Worm (Caenorhabditis elegans) whole organism, L2 larva: ENCODE measurements around the gene C06A8.8.

ENCODE experiments used
- C34F6.9 ChIP-seq: fragments of 150-350 bp; optimal IDR thresholded peaks from 2 replicates; lab custom pipeline; 2014; ENCODE audit warnings: missing biosample characterization, missing genetic modification characterization
- F13H6.1 ChIP-seq: sonication (generic microtip); optimal IDR thresholded peaks from 2 replicates; lab custom pipeline; 2016; ENCODE audit warnings: missing genetic modification characterization, missing compliant biosample characterization
- Y55F3AM.14 ChIP-seq: fragments of 200-800 bp; sonication (Bioruptor generic); optimal IDR thresholded peaks from 2 replicates; lab custom pipeline; 2018; ENCODE audit warnings: mild to moderate bottlenecking, missing genetic modification characterization, missing compliant biosample characterization
- alr-1 ChIP-seq: fragments of 150-350 bp; optimal IDR thresholded peaks from 2 replicates; lab custom pipeline; 2014; ENCODE audit warnings: missing biosample characterization, missing genetic modification characterization
- blmp-1 ChIP-seq: sonication (generic microtip); optimal IDR thresholded peaks from 2 replicates; lab custom pipeline; 2017; ENCODE audit warnings: missing genetic modification characterization, mild to moderate bottlenecking, missing compliant biosample characterization, antibody characterized with exemption, moderate library complexity; ENCODE audit not compliant: insufficient read depth
- dmd-4 ChIP-seq: sonication (generic microtip); optimal IDR thresholded peaks from 2 replicates; lab custom pipeline; 2017; ENCODE audit warnings: missing biosample characterization, missing genetic modification characterization
- elt-1 ChIP-seq: fragments of 150-350 bp; optimal IDR thresholded peaks from 2 replicates; lab custom pipeline; 2014; ENCODE audit warnings: missing biosample characterization, missing genetic modification characterization
- fos-1 ChIP-seq: fragments of 150-350 bp; optimal IDR thresholded peaks from 2 replicates; lab custom pipeline; 2014; ENCODE audit warnings: missing biosample characterization, missing genetic modification characterization
- lin-39 ChIP-seq: fragments of 150-350 bp; optimal IDR thresholded peaks from 2 replicates; lab custom pipeline; 2014; ENCODE audit warnings: missing biosample characterization, missing genetic modification reagents, missing genetic modification characterization
- lsy-2 ChIP-seq, 2 experiments: fragments of 150-350 bp in 1 of 2; sonication (generic microtip) in 1 of 2; optimal IDR thresholded peaks; 2 replicates each; lab custom pipeline; 2014 to 2017; ENCODE audit warnings: missing biosample characterization in 2 of 2, missing genetic modification characterization in 2 of 2
- mab-5 ChIP-seq: fragments of 150-350 bp; optimal IDR thresholded peaks from 2 replicates; lab custom pipeline; 2014; ENCODE audit warnings: missing biosample characterization, missing genetic modification characterization
- mdl-1 ChIP-seq, 2 experiments: fragments of 150-350 bp in 1 of 2; sonication (generic microtip) in 1 of 2; optimal IDR thresholded peaks; 2 replicates each; lab custom pipeline; 2017; ENCODE audit warnings: missing biosample characterization in 2 of 2, missing genetic modification characterization in 2 of 2
- nhr-11 ChIP-seq: fragments of 150-350 bp; optimal IDR thresholded peaks from 2 replicates; lab custom pipeline; 2014; ENCODE audit warnings: missing biosample characterization, missing genetic modification characterization
- nhr-129 ChIP-seq: fragments of 150-350 bp; optimal IDR thresholded peaks from 2 replicates; lab custom pipeline; 2014; ENCODE audit warnings: missing biosample characterization, missing genetic modification characterization
- nhr-21 ChIP-seq: fragments of 150-350 bp; optimal IDR thresholded peaks from 2 replicates; lab custom pipeline; 2014; ENCODE audit warnings: missing biosample characterization, missing genetic modification characterization
- nhr-23 ChIP-seq: fragments of 150-350 bp; optimal IDR thresholded peaks from 2 replicates; lab custom pipeline; 2014; ENCODE audit warnings: missing biosample characterization, missing genetic modification reagents, missing genetic modification characterization
- nhr-237 ChIP-seq: fragments of 150-350 bp; optimal IDR thresholded peaks from 2 replicates; lab custom pipeline; 2014; ENCODE audit warnings: missing biosample characterization, missing genetic modification characterization
- nhr-77 ChIP-seq: fragments of 150-350 bp; optimal IDR thresholded peaks from 2 replicates; lab custom pipeline; 2014; ENCODE audit warnings: missing biosample characterization, missing genetic modification characterization
- peb-1 ChIP-seq: fragments of 150-350 bp; optimal IDR thresholded peaks from 2 replicates; lab custom pipeline; 2014; ENCODE audit warnings: missing biosample characterization, missing genetic modification characterization
- sem-4 ChIP-seq: fragments of 150-350 bp; optimal IDR thresholded peaks from 2 replicates; lab custom pipeline; 2014; ENCODE audit warnings: missing biosample characterization, missing genetic modification reagents, missing genetic modification characterization
- sma-9 ChIP-seq, 2 experiments: fragments of 150-350 bp in 1 of 2; sonication (generic microtip) in 1 of 2; optimal IDR thresholded peaks; 2 replicates each; lab custom pipeline; 2014 to 2016; ENCODE audit warnings: missing genetic modification characterization in 2 of 2, mild to moderate bottlenecking in 1 of 2, missing biosample characterization in 1 of 2, missing compliant biosample characterization in 1 of 2, missing genetic modification reagents in 1 of 2, moderate library complexity in 1 of 2
- unc-39 ChIP-seq: fragments of 150-350 bp; optimal IDR thresholded peaks from 2 replicates; lab custom pipeline; 2014; ENCODE audit warnings: missing biosample characterization, missing genetic modification characterization
- unc-62 ChIP-seq: fragments of 150-350 bp; optimal IDR thresholded peaks from 2 replicates; lab custom pipeline; 2014; ENCODE audit warnings: missing biosample characterization, missing genetic modification reagents, missing genetic modification characterization

C06A8.8 gene

DNA sequence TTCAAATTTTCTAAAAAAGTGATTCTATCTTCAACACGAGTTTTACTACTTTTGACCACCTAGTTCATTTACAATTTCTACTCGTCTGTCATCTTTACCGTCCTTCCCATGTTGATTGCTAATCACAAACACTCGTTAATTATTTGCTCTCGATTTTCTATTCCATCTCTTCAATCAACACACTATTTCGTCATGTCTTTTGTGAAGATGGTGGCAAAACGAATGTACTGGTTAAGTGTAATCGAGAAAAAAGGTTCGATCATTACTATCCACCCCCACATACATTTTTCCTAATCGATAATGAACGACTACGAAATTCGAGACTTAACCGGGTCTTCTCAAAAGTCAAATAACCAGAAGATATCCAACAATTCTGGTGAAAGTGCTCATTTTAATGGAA, 47.2 kb downstream of the C06A8.8 start, which contains the start of gene cpna-2:
TSS of gene cpna-2 (plus strand) at position 301 of the 400 bp plus-strand sequence.
- TF ChIP-seq peb-1 (tag; lab: Kevin White, UChicago) = no peak
- TF ChIP-seq nhr-11 (tag; lab: Kevin White, UChicago) = no peak
- TF ChIP-seq F13H6.1 (tag; lab: Kevin White, UChicago) = no peak
- TF ChIP-seq Y55F3AM.14 (GFP tag; lab: Kevin White, UChicago) = no peak
- no peak for TF ChIP-seq elt-1 (tag; lab: Kevin White, UChicago)
- TF ChIP-seq C34F6.9 (tag; lab: Kevin White, UChicago) = no peak
- no peak for TF ChIP-seq unc-39
- TF ChIP-seq sem-4 = no peak
- no peak for TF ChIP-seq nhr-129 (tag; lab: Kevin White, UChicago)

DNA sequence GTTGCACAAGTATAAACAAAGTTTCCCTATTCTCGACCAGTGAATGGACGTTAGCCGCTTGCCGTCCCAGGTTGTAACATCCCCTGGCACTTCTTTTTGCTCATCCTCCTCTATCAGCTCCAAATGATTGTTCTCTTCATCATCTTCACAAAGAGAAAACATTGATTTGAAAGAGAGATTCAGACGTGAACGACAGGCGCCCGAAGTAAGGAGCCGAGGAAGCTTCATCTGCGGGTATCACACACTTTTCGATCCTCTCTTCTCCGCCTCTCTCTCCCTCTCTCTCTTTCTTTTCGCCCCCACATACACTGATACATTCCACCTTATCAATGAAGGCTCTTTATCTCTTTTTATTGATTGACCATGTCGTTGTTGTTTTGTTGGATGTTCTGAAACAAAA, 49.0 kb downstream of the C06A8.8 start:
- no peak for TF ChIP-seq sem-4
- TF ChIP-seq C34F6.9 (tag; lab: Kevin White, UChicago) = peak; percentile 10
- TF ChIP-seq lin-39 = no peak
- peak; percentile 62 for TF ChIP-seq nhr-129 (tag; lab: Kevin White, UChicago)
- peak; percentile 0 for TF ChIP-seq sma-9 (GFP tag; optimal IDR thresholded peaks at IDR 0.05; lab: Kevin White, UChicago)
- TF ChIP-seq sma-9 (tag; optimal IDR thresholded peaks at IDR 0.05; lab: Kevin White, UChicago) = no peak
- peak; percentile 77 for TF ChIP-seq F13H6.1 (tag; lab: Kevin White, UChicago)

DNA sequence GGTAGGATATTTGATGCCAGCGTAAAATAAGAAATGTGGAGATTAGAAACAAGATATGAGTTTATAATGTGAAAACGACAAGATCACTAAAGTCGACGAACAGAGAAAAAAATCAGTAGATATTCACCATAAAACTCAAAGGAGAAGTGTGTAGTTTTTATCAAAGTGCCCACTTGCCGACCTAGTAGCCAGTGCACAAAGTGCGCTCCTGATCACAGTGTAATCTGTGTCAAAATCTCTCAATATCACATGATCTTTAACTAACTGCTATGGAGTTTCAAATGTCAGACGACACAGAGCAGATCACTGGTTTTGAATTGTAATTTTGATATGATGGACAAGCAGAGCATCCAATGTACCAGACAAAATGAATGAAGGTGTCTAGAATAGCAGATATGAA, 51.3 kb downstream of the C06A8.8 start:
- TF ChIP-seq nhr-129 (tag; lab: Kevin White, UChicago) (peak; percentile 29), mdl-1 (tag; optimal IDR thresholded peaks at IDR 0.05; lab: Kevin White, UChicago) (no peak)

DNA sequence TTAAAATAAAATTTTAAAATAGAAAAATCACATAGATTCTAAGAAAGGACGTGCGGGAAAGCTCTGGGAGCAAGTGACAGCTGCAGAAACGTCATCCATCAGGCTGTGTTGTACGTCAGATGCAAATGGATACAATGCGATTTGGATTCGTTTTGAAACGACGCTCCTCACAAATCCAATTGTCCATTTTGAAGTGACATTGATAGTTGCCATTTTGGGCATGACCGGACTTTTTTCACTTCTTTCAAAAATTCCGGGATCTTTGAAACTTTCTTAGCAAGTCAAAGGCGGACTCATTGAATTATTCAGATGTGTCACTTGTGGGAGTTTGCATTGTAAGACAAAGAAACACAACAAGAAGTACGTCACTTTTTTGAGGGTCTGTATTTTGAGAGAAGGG, 52.8 kb downstream of the C06A8.8 start:
- TF ChIP-seq nhr-21 (tag; lab: Kevin White, UChicago) (no peak), unc-62 (GFP tag; lab: Kevin White, UChicago) (no peak)

DNA sequence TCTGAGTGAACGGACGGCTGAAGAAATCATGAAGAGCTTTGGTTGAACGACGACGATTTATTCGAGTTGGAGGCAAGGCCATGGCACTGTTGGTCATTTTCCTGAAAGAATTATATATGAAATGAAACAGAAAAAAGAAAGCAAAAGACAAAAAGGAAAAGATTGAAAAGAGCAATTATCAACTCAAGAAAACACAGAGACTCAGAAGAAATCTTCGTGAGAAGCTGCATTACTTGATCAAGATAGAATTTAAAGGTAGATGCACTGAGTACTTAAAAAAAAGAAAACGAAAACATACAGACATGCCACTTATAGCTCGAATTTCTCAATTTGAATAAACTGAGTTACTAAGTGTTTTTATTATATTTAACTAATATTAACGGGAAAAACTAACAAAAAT, 53.3 kb downstream of the C06A8.8 start, which contains the start of gene cpna-5:
TSS of gene cpna-5 (minus strand) at position 101 of the 400 bp plus-strand sequence.
- TF ChIP-seq blmp-1 (tag; lab: Kevin White, UChicago) = no peak
- no peak for TF ChIP-seq alr-1 (tag; lab: Kevin White, UChicago)
- no peak for TF ChIP-seq nhr-77
- TF ChIP-seq fos-1 (tag; lab: Kevin White, UChicago) = no peak
- no peak for TF ChIP-seq Y55F3AM.14 (GFP tag; lab: Kevin White, UChicago)
- no peak for TF ChIP-seq nhr-23 (tag; lab: Kevin White, UChicago)
- TF ChIP-seq sma-9 (GFP tag; optimal IDR thresholded peaks at IDR 0.05; lab: Kevin White, UChicago) = no peak
- no peak for TF ChIP-seq sma-9 (tag; optimal IDR thresholded peaks at IDR 0.05; lab: Kevin White, UChicago)
- TF ChIP-seq dmd-4 (tag; lab: Kevin White, UChicago) = no peak
- no peak for TF ChIP-seq mdl-1 (tag; optimal IDR thresholded peaks at IDR 0.05; lab: Kevin White, UChicago)

DNA sequence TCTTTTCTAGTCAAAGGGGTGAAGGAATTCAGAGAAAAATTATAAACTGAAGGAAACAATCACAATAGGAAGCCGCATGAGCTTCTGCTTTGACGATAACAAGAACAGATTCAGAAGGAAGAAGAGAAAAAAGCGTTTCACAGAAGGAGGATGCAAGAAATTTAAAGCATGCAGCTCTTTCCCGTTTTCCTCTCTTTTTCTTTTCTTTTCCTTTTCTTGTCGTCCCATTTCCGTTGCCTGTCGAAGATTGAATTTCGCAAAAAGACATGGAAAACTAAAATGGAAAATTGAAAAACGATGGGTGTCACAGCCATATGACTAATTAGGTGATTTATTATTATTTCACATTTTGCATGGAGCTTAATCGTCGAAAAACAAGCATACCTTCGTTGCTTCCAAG, 55.7 kb downstream of the C06A8.8 start:
- TF ChIP-seq C34F6.9 (tag; lab: Kevin White, UChicago) = peak; percentile 6
- TF ChIP-seq F13H6.1 (tag; lab: Kevin White, UChicago) = peak; percentile 36
- peak in 1 of 2 experiments; percentile 15 for TF ChIP-seq lsy-2 (tag; optimal IDR thresholded peaks at IDR 0.05; lab: Kevin White, UChicago)
- no peak for TF ChIP-seq nhr-237
- TF ChIP-seq mab-5 (tag; lab: Kevin White, UChicago) = no peak
- TF ChIP-seq sma-9 (GFP tag; optimal IDR thresholded peaks at IDR 0.05; lab: Kevin White, UChicago) = peak; percentile 39
- TF ChIP-seq sma-9 (tag; optimal IDR thresholded peaks at IDR 0.05; lab: Kevin White, UChicago) = no peak
